Fruit fly (Drosophila melanogaster) whole organism, wandering third instar larva: ENCODE results near the gene Lint-1.
A peak's percentile ranks its signal among the peaks of the same experiment; 100 is the strongest.

Experiments used
- Abd-B ChIP-seq: fragments of >200 bp; optimal IDR thresholded peaks from 2 replicates; lab custom pipeline; 2017; ENCODE audit warnings: missing biosample characterization, missing genetic modification characterization
- CG32264 ChIP-seq: fragments of 200-800 bp; sonication (Bioruptor generic); optimal IDR thresholded peaks from 2 replicates; lab custom pipeline; 2016; ENCODE audit warnings: missing biosample characterization, missing genetic modification characterization
- CG9705 ChIP-seq: fragments of 200-800 bp; sonication (Bioruptor generic); optimal IDR thresholded peaks from 2 replicates; lab custom pipeline; 2018; ENCODE audit warnings: missing biosample characterization, mild to moderate bottlenecking, missing genetic modification characterization
- CrebA ChIP-seq: fragments of 200-800 bp; sonication (Bioruptor generic); optimal IDR thresholded peaks from 2 replicates; lab custom pipeline; 2016; ENCODE audit warnings: missing biosample characterization, mild to moderate bottlenecking, missing genetic modification characterization, borderline replicate concordance
- Dif ChIP-seq: fragments of 200-275, 200-300 bp; sonication (Bioruptor generic); optimal IDR thresholded peaks from 2 replicates; lab custom pipeline; 2018; ENCODE audit warnings: missing biosample characterization, missing genetic modification characterization; ENCODE audit not compliant: partially characterized antibody
- GATAd ChIP-seq: sonication (Bioruptor generic); optimal IDR thresholded peaks from 2 replicates; lab custom pipeline; 2016; ENCODE audit warnings: missing biosample characterization, missing genetic modification characterization
- HLH106 ChIP-seq: fragments of 200-800 bp; optimal IDR thresholded peaks from 3 replicates; lab custom pipeline; 2019; ENCODE audit warnings: missing biosample characterization, mild to moderate bottlenecking, missing genetic modification characterization, moderate library complexity
- Hnf4 ChIP-seq: fragments of 200-800 bp; sonication (Bioruptor generic); optimal IDR thresholded peaks from 2 replicates; lab custom pipeline; 2016; ENCODE audit warnings: missing biosample characterization, mild to moderate bottlenecking, missing genetic modification characterization
- Hr78 ChIP-seq: fragments of >200 bp; optimal IDR thresholded peaks from 2 replicates; lab custom pipeline; 2017; ENCODE audit warnings: missing biosample characterization, missing genetic modification characterization
- Hr83 ChIP-seq: fragments of 200-300 bp; sonication (Bioruptor generic); optimal IDR thresholded peaks from 2 replicates; lab custom pipeline; 2016; ENCODE audit warnings: missing biosample characterization, mild to moderate bottlenecking, missing genetic modification characterization, moderate library complexity; ENCODE audit not compliant: poor library complexity, severe bottlenecking
- Jra ChIP-seq: sonication (Bioruptor generic); optimal IDR thresholded peaks from 2 replicates; lab custom pipeline; 2016; ENCODE audit warnings: missing biosample characterization, missing genetic modification characterization
- Myc ChIP-seq: fragments of >200 bp; optimal IDR thresholded peaks from 2 replicates; lab custom pipeline; 2017
- N ChIP-seq: fragments of >200 bp; optimal IDR thresholded peaks from 2 replicates; lab custom pipeline; 2018; ENCODE audit warnings: missing biosample characterization, missing external identifiers, missing genetic modification characterization
- OdsH ChIP-seq: fragments of 200-800 bp; sonication (Bioruptor generic); optimal IDR thresholded peaks from 2 replicates; lab custom pipeline; 2016; ENCODE audit warnings: missing biosample characterization, mild to moderate bottlenecking, missing genetic modification characterization
- Rel ChIP-seq, 2 experiments: fragments of 200-800 bp; sonication (Bioruptor generic) in 1 of 2; optimal IDR thresholded peaks; 2 replicates in 1 of 2; 3 replicates in 1 of 2; lab custom pipeline; 2016 to 2019; ENCODE audit warnings: mild to moderate bottlenecking in 2 of 2, missing biosample characterization in 2 of 2, missing genetic modification characterization in 2 of 2, moderate library complexity in 1 of 2
- Vsx2 ChIP-seq: fragments of 200-300, 225-300 bp; sonication (Bioruptor generic); optimal IDR thresholded peaks from 2 replicates; lab custom pipeline; 2018; ENCODE audit warnings: missing biosample characterization, missing genetic modification characterization; ENCODE audit not compliant: partially characterized antibody
- br ChIP-seq: fragments of 200-800 bp; sonication (Bioruptor generic); optimal IDR thresholded peaks from 2 replicates; lab custom pipeline; 2016; ENCODE audit warnings: missing biosample characterization, missing genetic modification characterization
- dl ChIP-seq, 2 experiments: fragments of 175-275, 200-275 bp in 1 of 2; fragments of 200-275 bp in 1 of 2; sonication (Bioruptor generic); optimal IDR thresholded peaks; lab custom pipeline; 2018; ENCODE audit warnings: mild to moderate bottlenecking in 2 of 2, missing biosample characterization in 2 of 2, missing genetic modification characterization in 2 of 2, moderate library complexity in 2 of 2; ENCODE audit not compliant: partially characterized antibody in 2 of 2, insufficient read depth in 1 of 2
- dmrt93B ChIP-seq: fragments of 200-800 bp; sonication (Bioruptor generic); optimal IDR thresholded peaks from 2 replicates; lab custom pipeline; 2018; ENCODE audit warnings: missing biosample characterization, mild to moderate bottlenecking, missing genetic modification characterization
- dsf ChIP-seq: sonication (Bioruptor generic); optimal IDR thresholded peaks from 2 replicates; lab custom pipeline; 2016; ENCODE audit warnings: missing biosample characterization, missing genetic modification characterization, borderline replicate concordance
- ey ChIP-seq: fragments of 200-800 bp; sonication (Bioruptor generic); optimal IDR thresholded peaks from 2 replicates; lab custom pipeline; 2016; ENCODE audit warnings: missing biosample characterization, missing genetic modification characterization
- foxo ChIP-seq, 2 experiments: fragments of 200-800 bp; sonication (Bioruptor generic); optimal IDR thresholded peaks; 2 replicates in 1 of 2; 3 replicates in 1 of 2; lab custom pipeline; 2016 to 2017; ENCODE audit warnings: missing biosample characterization in 2 of 2, missing genetic modification characterization in 2 of 2
- h ChIP-seq: fragments of 200-800 bp; sonication (Bioruptor generic); optimal IDR thresholded peaks from 3 replicates; lab custom pipeline; 2016; ENCODE audit warnings: missing biosample characterization, mild to moderate bottlenecking, missing genetic modification characterization
- jim ChIP-seq: fragments of 175-275, 200-325 bp; sonication (Bioruptor generic); optimal IDR thresholded peaks from 2 replicates; lab custom pipeline; 2016; ENCODE audit warnings: missing biosample characterization, mild to moderate bottlenecking, missing genetic modification characterization
- lola ChIP-seq: fragments of >200 bp; optimal IDR thresholded peaks from 2 replicates; lab custom pipeline; 2017; ENCODE audit warnings: missing biosample characterization, missing genetic modification characterization
- pan ChIP-seq: fragments of >200 bp; optimal IDR thresholded peaks from 2 replicates; lab custom pipeline; 2017
- psq ChIP-seq: fragments of 200-800 bp; sonication (Bioruptor generic); optimal IDR thresholded peaks from 3 replicates; lab custom pipeline; 2017; ENCODE audit warnings: missing biosample characterization, mild to moderate bottlenecking, missing genetic modification characterization, moderate library complexity
- rgr ChIP-seq: fragments of 200-800 bp; sonication (Bioruptor generic); optimal IDR thresholded peaks from 3 replicates; lab custom pipeline; 2016; ENCODE audit warnings: missing biosample characterization, mild to moderate bottlenecking, missing genetic modification characterization
- sv ChIP-seq: fragments of 200-800 bp; sonication (Bioruptor generic); optimal IDR thresholded peaks from 3 replicates; lab custom pipeline; 2016; ENCODE audit warnings: missing biosample characterization, missing genetic modification characterization

Gene Lint-1

dm6 chrX:11124749-11125508 lies 24.2 kb upstream of the Lint-1 start, which contains the start of gene Rpt3:
Gene Rpt3 (plus strand): TSS chrX:11125101.
- TF ChIP-seq foxo (GFP tag; optimal IDR thresholded peaks at IDR 0.05; lab: Kevin White, UChicago) (peak in 1 of 2 experiments; percentile 24), psq (no peak)

DNA sequence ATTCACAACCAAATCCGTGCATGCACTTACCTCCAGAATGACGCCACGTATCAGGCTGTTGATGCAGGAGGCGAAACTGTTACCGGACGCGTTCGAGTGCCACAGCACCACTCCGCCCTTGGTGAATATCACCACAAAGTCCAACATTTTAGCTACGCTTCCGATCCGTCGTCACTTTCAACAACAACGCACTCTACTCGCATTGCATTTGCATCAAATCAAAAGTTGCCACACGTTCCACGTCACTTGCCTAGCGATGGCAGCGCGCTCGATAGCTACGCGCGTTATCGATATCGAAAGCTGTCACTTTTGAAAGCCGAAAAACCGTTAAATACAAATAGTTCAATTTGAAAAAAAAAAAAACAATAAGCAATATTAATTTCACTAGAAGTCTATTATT lies 20.3 kb upstream of the Lint-1 start, which contains the start of gene SrpRalpha:
Gene SrpRalpha (minus strand): TSS at position 260 of the 400 bp plus-strand sequence.
- TF ChIP-seq rgr (GFP tag; lab: Kevin White, UChicago) (peak; percentile 37), h (GFP tag; lab: Kevin White, UChicago) (peak; percentile 0), CrebA (GFP tag; lab: Kevin White, UChicago) (no peak)
- TF ChIP-seq, all 38 proteins: peak for 2

dm6 chrX:11132312-11132711 lies 16.8 kb upstream of the Lint-1 start, which contains the start of gene CG44385:
Gene CG44385 (minus strand): TSS chrX:11132412.
- TF ChIP-seq rgr (GFP tag; lab: Kevin White, UChicago): no peak
- no peak for TF ChIP-seq sv (GFP tag; lab: Kevin White, UChicago)
- TF ChIP-seq GATAd (GFP tag; lab: Kevin White, UChicago): no peak
- no peak for TF ChIP-seq OdsH (GFP tag; lab: Kevin White, UChicago)
- TF ChIP-seq h (GFP tag; lab: Kevin White, UChicago): no peak
- no peak for TF ChIP-seq CrebA (GFP tag; lab: Kevin White, UChicago)
- no peak for TF ChIP-seq CG9705 (GFP tag; lab: Kevin White, UChicago)
- TF ChIP-seq Jra (GFP tag; lab: Kevin White, UChicago): no peak
- TF ChIP-seq jim: no peak
- no peak for TF ChIP-seq CG32264 (GFP tag; lab: Kevin White, UChicago)
- no peak for TF ChIP-seq Abd-B
- TF ChIP-seq Vsx2 (GFP tag; lab: Kevin White, UChicago): no peak
- TF ChIP-seq dl (GFP tag; optimal IDR thresholded peaks at IDR 0.05; lab: Kevin White, UChicago; ENCODE audit: insufficient read depth in 1 of 2, partially characterized antibody in 2 of 2): no peak
- TF ChIP-seq foxo (GFP tag; optimal IDR thresholded peaks at IDR 0.05; lab: Kevin White, UChicago): no peak
- no peak for TF ChIP-seq Hnf4 (GFP tag; lab: Kevin White, UChicago)
- TF ChIP-seq HLH106 (tag; lab: Kevin White, UChicago): no peak
- no peak for TF ChIP-seq Hr78 (GFP tag; lab: Kevin White, UChicago)
- TF ChIP-seq Rel (GFP tag; optimal IDR thresholded peaks at IDR 0.05; lab: Kevin White, UChicago): no peak
- no peak for TF ChIP-seq Rel (tag; optimal IDR thresholded peaks at IDR 0.05; lab: Kevin White, UChicago)
- TF ChIP-seq dsf (GFP tag; lab: Kevin White, UChicago): no peak
- TF ChIP-seq lola (GFP tag; lab: Kevin White, UChicago): no peak

- TF ChIP-seq HLH106 (tag; lab: Kevin White, UChicago) (no peak), rgr (GFP tag; lab: Kevin White, UChicago) (no peak), N (GFP tag; lab: Kevin White, UChicago) (no peak), br (no peak), dmrt93B (no peak), Vsx2 (GFP tag; lab: Kevin White, UChicago) (no peak), lola (GFP tag; lab: Kevin White, UChicago) (no peak), Hr83 (GFP tag; lab: Kevin White, UChicago) (no peak), Dif (no peak), foxo (GFP tag; optimal IDR thresholded peaks at IDR 0.05; lab: Kevin White, UChicago) (no peak), sv (GFP tag; lab: Kevin White, UChicago) (no peak), Myc (lab: Kevin White, UChicago) (no peak), Hr78 (GFP tag; lab: Kevin White, UChicago) (no peak), dsf (GFP tag; lab: Kevin White, UChicago) (no peak), pan (no peak), ey (no peak)
Observed at dm6 chrX:11135840-11136586, 13.1 kb upstream of the Lint-1 start.
